Fruit fly (Drosophila melanogaster) whole organism, embryonic: Measurements from ENCODE around the gene wuho.

Experiments used
- Adf1 ChIP-seq: fragments of 200-800 bp; sonication (Bioruptor generic); IDR thresholded peaks from 2 replicates; pipeline ENCODE4 v1.3.6; 2022; ENCODE audit warnings: missing biosample characterization, missing genetic modification characterization
- CG10979 ChIP-seq: fragments of 200-800 bp; sonication (Bioruptor generic); optimal IDR thresholded peaks from 2 replicates; lab custom pipeline; 2018; ENCODE audit warnings: missing biosample characterization, mild to moderate bottlenecking, missing genetic modification characterization, moderate library complexity
- CG17186 ChIP-seq: fragments of 200-800 bp; sonication (Bioruptor generic); optimal IDR thresholded peaks from 3 replicates; lab custom pipeline; 2017; ENCODE audit warnings: missing biosample characterization, missing genetic modification reagents, missing genetic modification characterization
- CG4854 ChIP-seq: fragments of 200-800 bp; sonication (Bioruptor generic); optimal IDR thresholded peaks from 2 replicates; lab custom pipeline; 2016; ENCODE audit warnings: missing biosample characterization, missing genetic modification characterization, inconsistent platforms
- CG5180 ChIP-seq: fragments of 200-800 bp; sonication (Bioruptor generic); optimal IDR thresholded peaks from 3 replicates; lab custom pipeline; 2017; ENCODE audit warnings: missing biosample characterization, missing genetic modification characterization, mild to moderate bottlenecking, moderate library complexity, missing genetic modification reagents
- Hey ChIP-seq: fragments of 200-800 bp; sonication (Bioruptor generic); optimal IDR thresholded peaks from 3 replicates; lab custom pipeline; 2018; ENCODE audit warnings: missing biosample characterization, mild to moderate bottlenecking, missing genetic modification characterization
- Hmr ChIP-seq: fragments of 200-800 bp; sonication (Bioruptor generic); optimal IDR thresholded peaks from 3 replicates; lab custom pipeline; 2017; ENCODE audit warnings: mild to moderate bottlenecking, missing biosample characterization, missing genetic modification reagents, missing genetic modification characterization
- Ravus ChIP-seq: fragments of 200-800 bp; sonication (Bioruptor generic); IDR thresholded peaks from 2 replicates; pipeline ENCODE4 v1.3.6; 2022; ENCODE audit warnings: missing biosample characterization, missing genetic modification characterization
- Sry-δ ChIP-seq: fragments of 200-800 bp; sonication (Bioruptor generic); optimal IDR thresholded peaks from 2 replicates; lab custom pipeline; 2016; ENCODE audit warnings: missing biosample characterization, missing genetic modification characterization
- chm ChIP-seq: fragments of 200-800 bp; sonication (Bioruptor generic); IDR thresholded peaks from 2 replicates; pipeline ENCODE4 v1.3.6; 2022; ENCODE audit warnings: missing biosample characterization, missing genetic modification characterization
- jing ChIP-seq: fragments of 200-800 bp; sonication (Bioruptor generic); optimal IDR thresholded peaks from 2 replicates; lab custom pipeline; 2018; ENCODE audit warnings: missing biosample characterization, mild to moderate bottlenecking, missing genetic modification characterization
- sd ChIP-seq: fragments of 200-800 bp; sonication (Bioruptor generic); optimal IDR thresholded peaks from 3 replicates; lab custom pipeline; 2018; ENCODE audit warnings: missing biosample characterization, mild to moderate bottlenecking, missing genetic modification characterization, moderate library complexity

DNA sequence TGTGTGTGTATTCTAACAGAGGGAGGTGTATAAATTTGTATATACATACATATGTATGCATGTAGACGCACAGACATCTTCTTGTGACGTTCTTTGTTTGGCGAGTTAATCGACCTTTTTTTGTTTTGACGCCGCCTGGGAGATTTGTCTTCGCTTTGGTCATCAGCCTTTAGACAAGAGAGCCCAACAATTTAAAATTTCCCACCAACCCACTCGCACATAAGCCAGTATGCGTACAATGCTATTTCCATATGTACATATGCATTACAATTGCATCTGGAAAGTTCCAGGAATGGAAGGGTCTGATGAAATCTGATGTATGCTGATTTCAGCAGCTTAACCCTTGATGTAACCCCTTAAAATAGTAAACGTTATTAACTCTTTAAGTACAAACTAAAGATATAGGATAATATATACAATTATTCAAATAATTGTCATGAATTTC lies 8.2 kb upstream of the wuho start, which contains the start of gene Ubi-p5E:
- TF ChIP-seq CG10979 (tag; lab: Kevin White, UChicago) (no peak), CG17186 (GFP tag; lab: Kevin White, UChicago) (no peak), CG4854 (no peak), Sry-δ (GFP tag; lab: Kevin White, UChicago) (no peak), chm (no peak), jing (GFP tag; lab: Kevin White, UChicago) (no peak), sd (tag; lab: Kevin White, UChicago) (no peak), CG5180 (GFP tag; lab: Kevin White, UChicago) (no peak), Hey (tag; lab: Kevin White, UChicago) (no peak), Adf1 (GFP tag; lab: Robert Waterston, UW) (no peak), Hmr (GFP tag; lab: Kevin White, UChicago) (no peak), Ravus (GFP tag; lab: Robert Waterston, UW) (no peak)
